Fruit fly (Drosophila melanogaster) whole organism, pupa: ENCODE data around the gene SecCl.
A peak's percentile ranks its signal among the peaks of the same experiment; 100 is the strongest.

Experiments used
- CG12605 ChIP-seq: fragments of 200-800 bp; sonication (Bioruptor generic); IDR thresholded peaks from 2 replicates; pipeline ENCODE4 v1.3.6; 2022; ENCODE audit warnings: missing biosample characterization, missing genetic modification characterization
- CG13204 ChIP-seq: fragments of 200-800 bp; sonication (Bioruptor generic); optimal IDR thresholded peaks from 2 replicates; lab custom pipeline; 2018; ENCODE audit warnings: missing biosample characterization, mild to moderate bottlenecking, missing genetic modification characterization, moderate library complexity
- CG14655 ChIP-seq: fragments of 200-800 bp; sonication (Bioruptor generic); optimal IDR thresholded peaks from 3 replicates; lab custom pipeline; 2017; ENCODE audit warnings: mild to moderate bottlenecking, missing biosample characterization, missing genetic modification reagents, missing genetic modification characterization
- CG15710 ChIP-seq: fragments of 200-800 bp; sonication (Bioruptor generic); optimal IDR thresholded peaks from 2 replicates; lab custom pipeline; 2018; ENCODE audit warnings: missing biosample characterization, mild to moderate bottlenecking, missing genetic modification characterization, moderate library complexity
- CG17806 ChIP-seq: fragments of 200-800 bp; sonication (Bioruptor generic); optimal IDR thresholded peaks from 2 replicates; lab custom pipeline; 2018; ENCODE audit warnings: missing biosample characterization, mild to moderate bottlenecking, missing genetic modification characterization, moderate library complexity
- CG32121 ChIP-seq: fragments of 200-800 bp; sonication (Bioruptor generic); IDR thresholded peaks from 2 replicates; pipeline ENCODE4 v1.3.6; 2022; ENCODE audit warnings: missing biosample characterization, missing genetic modification characterization
- CG34367 ChIP-seq: fragments of 200-800 bp; sonication (Bioruptor generic); optimal IDR thresholded peaks from 2 replicates; lab custom pipeline; 2018; ENCODE audit warnings: missing biosample characterization, mild to moderate bottlenecking, missing genetic modification characterization
- CG4496 ChIP-seq: fragments of 200-800 bp; sonication (Bioruptor generic); IDR thresholded peaks from 3 replicates; pipeline ENCODE4 v1.3.6; 2022; ENCODE audit warnings: missing biosample characterization, missing genetic modification characterization
- CG8159 ChIP-seq: fragments of 200-800 bp; sonication (Bioruptor generic); optimal IDR thresholded peaks from 3 replicates; lab custom pipeline; 2018; ENCODE audit warnings: missing biosample characterization, mild to moderate bottlenecking, missing genetic modification characterization, moderate library complexity
- CG8301 ChIP-seq: fragments of 200-800 bp; sonication (Bioruptor generic); optimal IDR thresholded peaks from 2 replicates; lab custom pipeline; 2018; ENCODE audit warnings: missing biosample characterization, mild to moderate bottlenecking, missing genetic modification characterization
- CG9948 ChIP-seq: fragments of 200-800 bp; sonication (Bioruptor generic); optimal IDR thresholded peaks from 2 replicates; lab custom pipeline; 2018; ENCODE audit warnings: missing biosample characterization, mild to moderate bottlenecking, missing genetic modification characterization, moderate library complexity
- D1 ChIP-seq: fragments of 200-800 bp; sonication (Bioruptor generic); optimal IDR thresholded peaks from 2 replicates; lab custom pipeline; 2018; ENCODE audit warnings: missing biosample characterization, mild to moderate bottlenecking, missing genetic modification characterization, moderate library complexity
- EcR ChIP-seq: fragments of 200-800 bp; sonication (Bioruptor generic); optimal IDR thresholded peaks from 3 replicates; lab custom pipeline; 2019; ENCODE audit warnings: missing biosample characterization, missing genetic modification characterization, mild to moderate bottlenecking, moderate library complexity, missing genetic modification reagents
- Ets98B ChIP-seq: fragments of 200-800 bp; sonication (Bioruptor generic); IDR thresholded peaks from 2 replicates; pipeline ENCODE4 v1.3.6; 2022; ENCODE audit warnings: missing biosample characterization, missing genetic modification characterization
- Pif1A ChIP-seq: fragments of 200-800 bp; sonication (Bioruptor generic); optimal IDR thresholded peaks from 3 replicates; lab custom pipeline; 2016; ENCODE audit warnings: missing biosample characterization, missing genetic modification characterization
- Pif1B ChIP-seq: fragments of 200-800 bp; sonication (Bioruptor generic); optimal IDR thresholded peaks from 3 replicates; lab custom pipeline; 2016; ENCODE audit warnings: missing biosample characterization, missing genetic modification characterization
- Snoo ChIP-seq: fragments of 200-800 bp; sonication (Bioruptor generic); optimal IDR thresholded peaks from 3 replicates; lab custom pipeline; 2017; ENCODE audit warnings: missing biosample characterization, mild to moderate bottlenecking, missing genetic modification characterization, inconsistent platforms
- fd96Ca ChIP-seq: fragments of 200-800 bp; sonication (Bioruptor generic); IDR thresholded peaks from 3 replicates; pipeline ENCODE4 v1.3.6; 2022; ENCODE audit warnings: missing biosample characterization, missing genetic modification characterization
- gl ChIP-seq: fragments of 200-800 bp; sonication (Bioruptor generic); optimal IDR thresholded peaks from 2 replicates; lab custom pipeline; 2018; ENCODE audit warnings: missing biosample characterization, mild to moderate bottlenecking, missing genetic modification characterization
- rn ChIP-seq: fragments of 200-800 bp; sonication (Bioruptor generic); IDR thresholded peaks from 2 replicates; pipeline ENCODE4 v1.3.6; 2022; ENCODE audit warnings: missing biosample characterization, missing genetic modification characterization

Gene SecCl

dm6 chr3L:17506005-17506760 is 36.3 kb downstream of the SecCl start:
- TF ChIP-seq Snoo (tag; lab: Kevin White, UChicago) (peak; percentile 42), D1 (tag; lab: Kevin White, UChicago) (peak; percentile 38), CG9948 (tag; lab: Kevin White, UChicago) (peak; percentile 31), CG15710 (tag; lab: Kevin White, UChicago) (peak; percentile 21), Pif1B (no peak), CG4496 (GFP tag; lab: Robert Waterston, UW) (peak; percentile 37; the same call in 1 of the 3 replicates), Pif1A (GFP tag; lab: Kevin White, UChicago) (peak; percentile 37), CG17806 (peak; percentile 41), CG8301 (peak; percentile 36), CG14655 (GFP tag; lab: Kevin White, UChicago) (peak; percentile 69), CG34367 (tag; lab: Kevin White, UChicago) (no peak), CG8159 (peak; percentile 57), rn (no peak), CG32121 (GFP tag; lab: Robert Waterston, UW) (0 out of 2 replicates have a peak, but pooled peaks have one; percentile 30), CG12605 (GFP tag; lab: Robert Waterston, UW) (no peak)
- TF ChIP-seq, all 21 proteins: peak for 11

DNA sequence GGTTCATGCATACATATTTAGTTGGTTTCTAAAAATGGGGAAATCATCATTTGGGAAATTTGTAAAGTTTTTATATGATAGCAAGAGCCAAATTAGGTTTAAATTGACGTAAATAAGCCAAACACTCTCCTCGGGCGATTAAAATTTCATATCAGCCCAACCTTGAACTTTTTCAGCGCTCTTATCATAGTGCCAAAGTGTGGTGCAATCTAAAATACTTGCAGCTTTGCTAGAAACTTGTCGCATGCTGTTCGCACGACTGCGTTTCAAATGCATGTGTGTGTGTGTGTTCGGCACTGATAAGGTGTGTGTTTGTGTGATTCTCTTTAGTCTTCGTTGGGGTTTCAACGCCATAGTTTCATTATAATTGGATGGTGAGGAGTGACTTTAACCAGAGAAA is 36.9 kb downstream of the SecCl start:
- peak; percentile 22; the same call in 1 of the 2 replicates for TF ChIP-seq CG32121 (GFP tag; lab: Robert Waterston, UW)
- TF ChIP-seq CG8301 = peak; percentile 26
- TF ChIP-seq CG8159 = peak; percentile 42
- TF ChIP-seq CG4496 (GFP tag; lab: Robert Waterston, UW) = no peak
- no peak for TF ChIP-seq EcR (GFP tag; lab: Kevin White, UChicago)
- TF ChIP-seq Pif1B = no peak
- no peak for TF ChIP-seq Snoo (tag; lab: Kevin White, UChicago)
- no peak for TF ChIP-seq CG17806
- TF ChIP-seq CG9948 (tag; lab: Kevin White, UChicago) = peak; percentile 14

DNA sequence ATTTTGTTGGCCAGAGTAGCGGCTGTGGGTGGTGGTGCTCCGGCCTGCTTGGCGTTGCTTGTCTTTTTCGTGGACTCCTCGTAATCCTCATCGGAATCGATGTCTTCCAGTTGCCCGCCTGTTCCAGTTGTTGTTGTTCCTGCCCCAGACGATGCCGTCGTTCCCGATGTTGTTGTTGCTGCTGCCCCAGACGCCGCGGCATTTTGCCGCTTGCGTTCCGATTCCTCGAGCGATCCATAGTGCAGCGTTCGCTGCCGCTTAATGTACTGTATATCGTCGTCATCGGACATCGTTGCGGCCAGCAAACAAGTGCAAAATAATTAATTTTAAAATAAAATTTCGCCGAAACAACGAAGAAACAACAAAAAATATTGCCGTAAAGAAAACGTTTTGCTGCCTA is 43.6 kb downstream of the SecCl start:
- TF ChIP-seq CG8301 = no peak
- no peak for TF ChIP-seq CG15710 (tag; lab: Kevin White, UChicago)
- no peak for TF ChIP-seq CG9948 (tag; lab: Kevin White, UChicago)
- TF ChIP-seq Pif1A (GFP tag; lab: Kevin White, UChicago) = no peak
- no peak for TF ChIP-seq fd96Ca
- no peak for TF ChIP-seq CG13204 (GFP tag; lab: Kevin White, UChicago)
- no peak for TF ChIP-seq CG8159
- no peak for TF ChIP-seq Snoo (tag; lab: Kevin White, UChicago)
- no peak for TF ChIP-seq gl (tag; lab: Kevin White, UChicago)

DNA sequence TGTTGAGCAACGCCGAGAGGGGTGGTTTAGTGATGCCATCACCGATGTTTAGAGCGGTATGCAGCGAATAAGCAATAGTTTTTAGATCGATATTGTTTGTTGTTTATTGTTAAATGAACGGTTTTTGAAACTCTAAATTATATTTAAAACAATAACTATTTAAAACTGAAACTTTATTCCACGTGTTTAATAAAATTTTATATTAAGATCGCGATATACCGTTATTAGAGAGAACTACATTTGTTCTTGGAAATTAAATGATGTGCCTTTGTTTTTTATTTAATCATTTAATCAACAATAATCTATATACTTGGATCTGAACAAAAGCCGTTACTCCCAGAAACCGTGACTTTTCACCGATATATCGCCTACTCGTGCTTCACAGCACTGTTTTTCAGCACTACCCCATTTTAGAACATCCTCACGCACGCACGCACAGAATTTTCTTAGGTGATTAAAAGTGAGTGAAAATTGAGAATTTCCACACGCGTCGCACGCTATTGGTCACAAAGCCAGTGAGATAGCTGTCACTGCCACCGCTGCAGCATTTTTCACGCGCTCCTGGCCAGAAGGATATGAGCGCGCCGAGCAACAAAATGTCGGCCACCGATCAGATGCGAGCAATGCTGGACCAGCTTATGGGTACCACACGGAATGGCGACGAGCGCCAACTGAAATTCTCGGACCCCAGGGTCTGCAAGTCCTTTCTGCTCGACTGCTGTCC is 44.1 kb downstream of the SecCl start, which contains the start of the genes U4-U6-60K and CG7564:
U4-U6-60K (minus strand) TSS at position 20 of the 724 bp plus-strand sequence.
CG7564 (plus strand) TSS at position 406 of the 724 bp plus-strand sequence.
- TF ChIP-seq CG32121 (GFP tag; lab: Robert Waterston, UW) = no peak
- peak; percentile 54 for TF ChIP-seq Snoo (tag; lab: Kevin White, UChicago)
- peak; percentile 31 for TF ChIP-seq CG9948 (tag; lab: Kevin White, UChicago)
- peak; percentile 46 for TF ChIP-seq CG8159
- 0 out of 2 replicates have a peak, but pooled peaks have one; percentile 19 for TF ChIP-seq Ets98B
- no peak for TF ChIP-seq CG4496 (GFP tag; lab: Robert Waterston, UW)
- TF ChIP-seq CG14655 (GFP tag; lab: Kevin White, UChicago) = no peak
- no peak for TF ChIP-seq Pif1A (GFP tag; lab: Kevin White, UChicago)
- TF ChIP-seq CG13204 (GFP tag; lab: Kevin White, UChicago) = no peak
- peak; percentile 26 for TF ChIP-seq CG34367 (tag; lab: Kevin White, UChicago)
- peak; percentile 44 for TF ChIP-seq CG15710 (tag; lab: Kevin White, UChicago)
- TF ChIP-seq Pif1B = peak; percentile 11
- TF ChIP-seq, all 21 proteins: peak for 7
